Worm (Caenorhabditis elegans): ENCODE results near the gene T25B6.4.

Gene T25B6.4

DNA sequence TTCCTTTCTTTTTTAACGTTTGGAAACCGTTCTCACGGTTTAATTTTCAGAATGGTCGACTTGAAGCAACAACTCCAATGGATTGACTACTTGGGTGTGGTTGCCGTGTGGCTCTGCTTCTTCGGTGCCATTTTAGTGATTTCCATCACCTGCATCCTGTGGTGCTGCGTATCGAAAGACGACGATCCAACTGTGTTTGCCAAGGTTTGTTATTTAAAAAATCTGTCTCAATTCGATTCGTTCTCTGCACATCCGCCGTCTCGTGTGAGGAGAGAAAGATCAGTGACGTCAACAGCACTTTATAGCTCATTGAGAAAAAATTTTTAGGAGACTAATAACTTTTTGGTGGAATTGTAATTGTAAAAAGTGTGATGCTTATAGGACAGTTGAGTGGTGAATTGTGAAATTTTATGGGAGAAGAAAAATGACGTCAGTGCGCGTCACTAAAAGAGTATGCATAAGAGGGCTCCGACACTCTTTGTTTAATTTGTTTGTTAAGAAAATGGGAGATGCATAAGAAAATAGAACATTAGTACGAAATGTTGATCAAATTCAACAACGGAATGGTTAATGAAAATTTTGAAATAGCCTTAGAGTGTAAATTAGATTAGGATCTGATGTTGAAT lies 18.0 kb upstream of the T25B6.4 start, which contains the start of gene C24A3.2:
Gene C24A3.2, plus strand, starts transcription at position 51 of the 626 bp plus-strand sequence.
- TF ChIP-seq cog-1 (tag; optimal IDR thresholded peaks at IDR 0.05) (no peak), med-1 (GFP tag; optimal IDR thresholded peaks at IDR 0.05; ENCODE audit: insufficient read depth) (no peak), tab-1 (GFP tag; IDR thresholded peaks at IDR 0.05) (no peak), ztf-23 (GFP tag; IDR thresholded peaks at IDR 0.05) (no peak)

DNA sequence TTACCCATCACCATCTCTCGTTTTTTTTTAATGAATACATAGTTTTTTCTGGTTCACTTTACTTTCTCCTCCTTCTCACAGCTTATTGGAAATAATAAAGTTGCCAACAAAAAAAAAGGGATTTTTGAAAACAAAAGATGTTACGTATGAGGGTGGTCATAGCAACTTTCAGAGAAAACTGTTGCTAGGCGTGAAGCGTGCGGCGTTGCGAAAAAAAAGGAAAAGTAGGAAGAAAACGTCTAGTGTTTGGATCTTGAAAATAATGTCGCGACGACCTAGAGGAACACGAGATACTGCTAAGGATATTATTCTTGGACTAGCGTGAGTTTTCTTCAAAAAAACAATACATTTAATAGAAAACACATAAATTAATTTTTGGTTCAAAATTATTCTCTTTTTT lies 16.7 kb upstream of the T25B6.4 start, which contains the start of gene C24A3.1:
Gene C24A3.1, plus strand, starts transcription at position 263 of the 400 bp plus-strand sequence.
- no peak for TF ChIP-seq ztf-29 (GFP tag; IDR thresholded peaks at IDR 0.05)
- TF ChIP-seq ref-1 (GFP tag; conservative IDR thresholded peaks at IDR 0.05) = no peak
- TF ChIP-seq klf-2 (GFP tag; conservative IDR thresholded peaks at IDR 0.05) = no peak
- no peak for TF ChIP-seq ztf-23 (GFP tag; IDR thresholded peaks at IDR 0.05)
- TF ChIP-seq flt-1 (GFP tag; IDR thresholded peaks at IDR 0.05) = no peak
- no peak for TF ChIP-seq cog-1 (tag; optimal IDR thresholded peaks at IDR 0.05)
- TF ChIP-seq T22C8.4 (GFP tag; IDR thresholded peaks at IDR 0.05) = no peak
- no peak for TF ChIP-seq tab-1 (GFP tag; IDR thresholded peaks at IDR 0.05)
- TF ChIP-seq med-1 (GFP tag; optimal IDR thresholded peaks at IDR 0.05; ENCODE audit: insufficient read depth) = no peak

DNA sequence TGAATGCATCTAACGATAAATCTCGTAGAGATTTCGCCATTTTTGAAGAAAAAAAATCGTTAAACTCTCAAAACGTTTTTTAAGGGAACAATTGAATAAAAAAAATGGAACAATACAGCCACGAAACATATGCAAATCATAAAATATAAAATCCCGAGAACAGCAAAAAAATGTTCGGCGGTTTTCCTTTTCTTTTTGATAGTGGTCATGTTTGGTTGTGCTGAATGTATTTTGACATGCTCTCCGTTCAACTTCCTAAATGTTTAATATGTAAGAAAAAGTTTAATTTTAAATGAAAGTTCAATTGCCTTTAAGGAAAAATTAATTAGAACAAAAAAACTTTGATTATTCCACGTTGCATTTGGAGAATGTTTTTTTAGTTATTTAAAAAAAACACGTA lies 5.1 kb upstream of the T25B6.4 start, which contains the start of gene C24A3.9:
Gene C24A3.9, minus strand, starts transcription at position 101 of the 400 bp plus-strand sequence.
- no peak for TF ChIP-seq T22C8.4 (GFP tag; IDR thresholded peaks at IDR 0.05)
- TF ChIP-seq ztf-23 (GFP tag; IDR thresholded peaks at IDR 0.05) = no peak
- TF ChIP-seq tab-1 (GFP tag; IDR thresholded peaks at IDR 0.05) = no peak
- TF ChIP-seq med-1 (GFP tag; optimal IDR thresholded peaks at IDR 0.05; ENCODE audit: insufficient read depth) = no peak
- TF ChIP-seq cog-1 (tag; optimal IDR thresholded peaks at IDR 0.05) = no peak
- no peak for TF ChIP-seq ztf-29 (GFP tag; IDR thresholded peaks at IDR 0.05)
- no peak for TF ChIP-seq ref-1 (GFP tag; conservative IDR thresholded peaks at IDR 0.05)
- no peak for TF ChIP-seq flt-1 (GFP tag; IDR thresholded peaks at IDR 0.05)
- TF ChIP-seq klf-2 (GFP tag; conservative IDR thresholded peaks at IDR 0.05) = no peak

- TF ChIP-seq flt-1 (GFP tag; IDR thresholded peaks at IDR 0.05) (no peak), med-1 (GFP tag; optimal IDR thresholded peaks at IDR 0.05; ENCODE audit: insufficient read depth) (no peak), ztf-23 (GFP tag; IDR thresholded peaks at IDR 0.05) (no peak), T22C8.4 (GFP tag; IDR thresholded peaks at IDR 0.05) (no peak), ztf-29 (GFP tag; IDR thresholded peaks at IDR 0.05) (no peak), ref-1 (GFP tag; conservative IDR thresholded peaks at IDR 0.05) (no peak), klf-2 (GFP tag; conservative IDR thresholded peaks at IDR 0.05) (no peak), tab-1 (GFP tag; IDR thresholded peaks at IDR 0.05) (no peak), cog-1 (tag; optimal IDR thresholded peaks at IDR 0.05) (no peak)
Measured at ce11 chrX:9011471-9011870, 4.0 kb upstream of the T25B6.4 start.

ce11 chrX:9014451-9014850 lies 1.1 kb upstream of the T25B6.4 start:
- TF ChIP-seq med-1 (GFP tag; optimal IDR thresholded peaks at IDR 0.05; ENCODE audit: insufficient read depth) (no peak), flt-1 (GFP tag; IDR thresholded peaks at IDR 0.05) (no peak), ref-1 (GFP tag; conservative IDR thresholded peaks at IDR 0.05) (no peak), cog-1 (tag; optimal IDR thresholded peaks at IDR 0.05) (no peak), ztf-23 (GFP tag; IDR thresholded peaks at IDR 0.05) (no peak), klf-2 (GFP tag; conservative IDR thresholded peaks at IDR 0.05) (no peak), ztf-29 (GFP tag; IDR thresholded peaks at IDR 0.05) (no peak), T22C8.4 (GFP tag; IDR thresholded peaks at IDR 0.05) (no peak), tab-1 (GFP tag; IDR thresholded peaks at IDR 0.05) (no peak)

DNA sequence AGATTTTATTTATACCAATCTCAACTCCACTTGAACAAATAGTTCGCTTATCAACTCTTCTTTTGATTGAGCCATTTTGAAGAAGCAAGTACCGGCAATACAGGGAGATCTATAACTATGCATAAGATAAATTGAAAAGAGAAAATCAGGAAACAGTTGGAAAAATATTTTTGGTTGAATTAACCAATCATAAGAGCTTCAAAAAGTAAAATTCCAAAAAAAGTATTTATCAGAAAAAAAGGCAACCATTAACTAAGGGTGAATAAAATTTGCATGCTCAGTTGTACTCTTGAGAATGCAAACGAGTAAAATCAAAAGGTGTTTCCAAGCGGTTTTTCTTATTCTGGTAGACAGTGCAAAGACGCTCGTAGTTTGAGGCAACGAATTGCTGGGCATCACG lies 6.1 kb downstream of the T25B6.4 start, which contains the start of gene T25B6.5:
Gene T25B6.5, minus strand, starts transcription at position 101 of the 400 bp plus-strand sequence.
- TF ChIP-seq T22C8.4 (GFP tag; IDR thresholded peaks at IDR 0.05) = no peak

DNA sequence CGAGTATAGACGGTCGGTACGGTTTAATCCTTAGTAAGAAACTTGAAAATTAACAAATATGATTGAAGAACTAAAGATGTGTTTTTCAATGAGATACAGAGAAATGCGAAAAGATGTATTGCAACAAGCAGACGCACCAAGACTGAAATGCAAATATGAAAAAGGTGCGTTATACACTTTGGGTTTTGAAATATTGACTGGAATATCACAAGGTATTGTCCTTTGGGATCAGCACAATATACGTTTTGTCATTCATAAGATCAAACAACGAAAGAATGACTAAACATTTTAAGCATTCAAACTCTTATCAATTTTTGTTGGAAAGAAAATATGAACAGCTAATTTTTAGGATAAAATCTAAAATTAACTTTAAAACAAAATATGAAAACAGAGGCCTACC lies 7.3 kb downstream of the T25B6.4 start, which contains the start of gene T25B6.6:
Gene T25B6.6, minus strand, starts transcription at position 101 of the 400 bp plus-strand sequence.
- no peak for TF ChIP-seq T22C8.4 (GFP tag; IDR thresholded peaks at IDR 0.05)
- TF ChIP-seq med-1 (GFP tag; optimal IDR thresholded peaks at IDR 0.05; ENCODE audit: insufficient read depth) = no peak
- TF ChIP-seq tab-1 (GFP tag; IDR thresholded peaks at IDR 0.05) = no peak

DNA sequence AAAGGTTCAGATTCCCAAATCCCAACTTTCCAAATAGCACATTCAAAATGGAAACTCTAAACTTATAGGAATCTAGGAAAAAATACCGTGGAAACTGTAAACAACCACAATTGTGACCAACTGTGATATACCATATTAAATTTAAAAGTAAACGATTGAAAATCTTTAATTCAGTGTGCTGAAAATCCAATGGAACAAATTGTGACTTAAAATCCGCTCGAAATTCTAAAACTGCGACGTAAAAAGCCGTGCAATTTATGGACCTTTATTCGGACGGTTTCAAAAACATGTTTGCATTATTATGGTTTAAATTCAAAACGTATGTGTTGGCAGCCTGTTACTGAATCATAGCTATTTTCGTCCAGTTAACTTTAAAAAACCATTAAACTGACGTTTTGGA lies 8.3 kb downstream of the T25B6.4 start:
- no peak for TF ChIP-seq T22C8.4 (GFP tag; IDR thresholded peaks at IDR 0.05)

DNA sequence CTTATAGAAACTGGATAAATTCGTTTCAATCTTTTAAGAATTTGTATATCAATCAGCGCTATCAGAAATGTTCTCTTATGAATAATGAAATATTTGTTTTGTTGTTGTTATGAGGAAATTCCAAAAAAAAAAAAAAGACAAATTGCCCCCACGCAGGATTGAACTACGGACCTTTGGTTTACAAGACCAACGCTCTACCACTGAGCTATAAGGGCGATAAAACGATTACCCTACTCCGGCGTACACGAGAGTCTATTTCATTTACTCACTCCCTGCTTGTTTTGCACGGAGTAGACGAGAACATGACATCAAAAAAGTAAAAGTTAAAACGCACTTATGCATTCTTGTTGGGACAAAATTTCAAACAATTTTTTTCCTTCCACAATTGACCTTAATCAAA lies 8.8 kb downstream of the T25B6.4 start:
- no peak; the same call in 1 of the 2 replicates for TF ChIP-seq flt-1 (GFP tag; IDR thresholded peaks at IDR 0.05)
- TF ChIP-seq T22C8.4 (GFP tag; IDR thresholded peaks at IDR 0.05) = peak; percentile 34; the same call in 1 of the 2 replicates
- TF ChIP-seq ref-1 (GFP tag; conservative IDR thresholded peaks at IDR 0.05) = peak; percentile 71; the same call in 1 of the 2 replicates
- TF ChIP-seq med-1 (GFP tag; optimal IDR thresholded peaks at IDR 0.05; ENCODE audit: insufficient read depth) = no peak

DNA sequence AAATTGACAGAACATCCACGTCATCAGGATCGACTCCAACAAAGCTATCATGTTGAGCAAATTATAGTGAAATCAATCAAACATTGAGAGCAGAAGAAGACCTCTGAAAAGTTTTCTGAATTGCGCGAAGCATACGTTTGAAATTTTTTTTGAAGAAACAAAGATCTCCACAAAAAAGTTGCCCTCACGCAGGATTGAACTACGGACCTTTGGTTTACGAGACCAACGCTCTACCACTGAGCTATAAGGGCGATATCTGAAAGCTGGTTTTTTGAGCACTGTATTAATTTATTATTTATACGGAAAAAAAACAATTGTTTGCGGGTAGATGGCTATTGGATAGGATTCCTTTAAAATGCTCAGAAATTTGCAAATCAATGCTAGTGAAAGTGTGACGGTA lies 10.0 kb downstream of the T25B6.4 start:
- TF ChIP-seq klf-2 (GFP tag; conservative IDR thresholded peaks at IDR 0.05) (no peak), med-1 (GFP tag; optimal IDR thresholded peaks at IDR 0.05; ENCODE audit: insufficient read depth) (no peak), ref-1 (GFP tag; conservative IDR thresholded peaks at IDR 0.05) (no peak), T22C8.4 (GFP tag; IDR thresholded peaks at IDR 0.05) (no peak), ztf-23 (GFP tag; IDR thresholded peaks at IDR 0.05) (no peak), tab-1 (GFP tag; IDR thresholded peaks at IDR 0.05) (no peak), flt-1 (GFP tag; IDR thresholded peaks at IDR 0.05) (no peak), ztf-29 (GFP tag; IDR thresholded peaks at IDR 0.05) (no peak), cog-1 (tag; optimal IDR thresholded peaks at IDR 0.05) (no peak)
